Fruit fly (Drosophila melanogaster): ENCODE measurements around the gene dmGlut.

The dmGlut gene

dm6 chr2L:12002922-12003791 is 24.1 kb upstream of the dmGlut start:
- TF ChIP-seq CG8478 (optimal IDR thresholded peaks at IDR 0.05) (no peak), CTCF (optimal IDR thresholded peaks at IDR 0.05) (no peak)

- TF ChIP-seq CG8478 (optimal IDR thresholded peaks at IDR 0.05) (no peak), CTCF (optimal IDR thresholded peaks at IDR 0.05) (peak; percentile 88 to 97)
Observed at dm6 chr2L:12003792-12004210, 23.4 kb upstream of the dmGlut start.

dm6 chr2L:12004211-12004979 is 22.8 kb upstream of the dmGlut start:
- no peak for TF ChIP-seq CG8478 (optimal IDR thresholded peaks at IDR 0.05)
- no peak for TF ChIP-seq CTCF (optimal IDR thresholded peaks at IDR 0.05)

- TF ChIP-seq CTCF (optimal IDR thresholded peaks at IDR 0.05) = no peak
- no peak for TF ChIP-seq CG8478 (optimal IDR thresholded peaks at IDR 0.05)
Observed at dm6 chr2L:12005436-12006396, 21.5 kb upstream of the dmGlut start.

dm6 chr2L:12006397-12007330 is 20.6 kb upstream of the dmGlut start:
- TF ChIP-seq CTCF (optimal IDR thresholded peaks at IDR 0.05) = peak in 1 of 2 experiments; percentile 12
- no peak for TF ChIP-seq CG8478 (optimal IDR thresholded peaks at IDR 0.05)

- TF ChIP-seq CG8478 (optimal IDR thresholded peaks at IDR 0.05) (no peak), CTCF (optimal IDR thresholded peaks at IDR 0.05) (peak; percentile 41 to 45)
Observed at dm6 chr2L:12007331-12007791, 19.9 kb upstream of the dmGlut start.

dm6 chr2L:12007853-12008252 is 19.4 kb upstream of the dmGlut start, which contains the start of gene Rh5:
Gene Rh5 (plus strand): TSS chr2L:12008153.
- TF ChIP-seq CG8478 (optimal IDR thresholded peaks at IDR 0.05) (no peak), CTCF (optimal IDR thresholded peaks at IDR 0.05) (no peak)

dm6 chr2L:12010100-12010876 is 16.9 kb upstream of the dmGlut start:
- TF ChIP-seq CTCF (optimal IDR thresholded peaks at IDR 0.05) (peak; percentile 12 to 31), CG8478 (optimal IDR thresholded peaks at IDR 0.05) (no peak)

dm6 chr2L:12010877-12011666 is 16.2 kb upstream of the dmGlut start:
- peak in 1 of 2 experiments; percentile 28 for TF ChIP-seq CTCF (optimal IDR thresholded peaks at IDR 0.05)
- TF ChIP-seq CG8478 (optimal IDR thresholded peaks at IDR 0.05) = peak; percentile 73

dm6 chr2L:12011682-12012655 is 15.3 kb upstream of the dmGlut start:
- TF ChIP-seq CTCF (optimal IDR thresholded peaks at IDR 0.05) = peak in 1 of 2 experiments; percentile 46
- TF ChIP-seq CG8478 (optimal IDR thresholded peaks at IDR 0.05) = no peak

- TF ChIP-seq CG8478 (optimal IDR thresholded peaks at IDR 0.05) (no peak), CTCF (optimal IDR thresholded peaks at IDR 0.05) (no peak)
Observed at dm6 chr2L:12013243-12013642, 14.0 kb upstream of the dmGlut start.

Measured in S2 (cell line).